Fruit fly (Drosophila melanogaster): ENCODE measurements around the gene vir-1.

dm6 chr2L:12364090-12364489 lies 59.1 kb downstream of the vir-1 start:
- TF ChIP-seq CTCF (optimal IDR thresholded peaks at IDR 0.05) = no peak
- TF ChIP-seq CG8478 (optimal IDR thresholded peaks at IDR 0.05) = no peak

All from S2 (cell line).